Fruit fly (Drosophila melanogaster): ENCODE measurements around the gene CG16762.

CG16762 gene

dm6 chr3L:2466411-2467015 lies 8.9 kb downstream of the CG16762 start (continued):
- TF ChIP-seq mam (GFP tag; optimal IDR thresholded peaks at IDR 0.05) (no peak), CG11247 (GFP tag; IDR thresholded peaks at IDR 0.05) (0 out of 2 replicates have a peak, but pooled peaks have one; percentile 45), CG6813 (GFP tag; optimal IDR thresholded peaks at IDR 0.05) (no peak), CG8944 (GFP tag; optimal IDR thresholded peaks at IDR 0.05) (peak; percentile 8), ken (GFP tag; IDR thresholded peaks at IDR 0.05) (peak; percentile 52; the same call in 2 of the 3 replicates), jigr1 (GFP tag; IDR thresholded peaks at IDR 0.05) (no peak), CG3726 (GFP tag; IDR thresholded peaks at IDR 0.05) (no peak), dimm (GFP tag; IDR thresholded peaks at IDR 0.05) (no peak), gce (GFP tag; IDR thresholded peaks at IDR 0.05) (no peak), gsb (GFP tag; IDR thresholded peaks at IDR 0.05) (no peak), HLHmδ (GFP tag; optimal IDR thresholded peaks at IDR 0.05) (peak; percentile 64), CG16863 (GFP tag; optimal IDR thresholded peaks at IDR 0.05) (no peak), pho (GFP tag; optimal IDR thresholded peaks at IDR 0.05) (peak; percentile 32), ac (GFP tag; optimal IDR thresholded peaks at IDR 0.05) (peak; percentile 49), dysf (GFP tag; IDR thresholded peaks at IDR 0.05) (no peak), CG4360 (GFP tag; IDR thresholded peaks at IDR 0.05) (peak; percentile 73), dpn (GFP tag; optimal IDR thresholded peaks at IDR 0.05) (peak; percentile 35 to 46), CG9215 (GFP tag; IDR thresholded peaks at IDR 0.05) (no peak), lilli (GFP tag; optimal IDR thresholded peaks at IDR 0.05) (peak; percentile 37), NK7.1 (GFP tag; optimal IDR thresholded peaks at IDR 0.05) (no peak), CG10431 (GFP tag; optimal IDR thresholded peaks at IDR 0.05) (no peak), HmgD (GFP tag; optimal IDR thresholded peaks at IDR 0.05) (peak; percentile 64), CG12104 (GFP tag; optimal IDR thresholded peaks at IDR 0.05) (no peak), Hr78 (GFP tag; optimal IDR thresholded peaks at IDR 0.05) (no peak), Xrp1 (GFP tag; IDR thresholded peaks at IDR 0.05) (no peak; the same call in 1 of the 2 replicates), bcd (GFP tag; optimal IDR thresholded peaks at IDR 0.05) (no peak), vfl (GFP tag; optimal IDR thresholded peaks at IDR 0.05) (peak; percentile 30), B-H2 (GFP tag; optimal IDR thresholded peaks at IDR 0.05) (peak; percentile 54), sob (GFP tag; IDR thresholded peaks at IDR 0.05) (peak; percentile 66), CG8388 (GFP tag; optimal IDR thresholded peaks at IDR 0.05) (no peak), MBD-R2 (GFP tag; IDR thresholded peaks at IDR 0.05) (0 out of 2 replicates have a peak, but pooled peaks have one; percentile 20), CG10565 (GFP tag; optimal IDR thresholded peaks at IDR 0.05) (no peak), hb (GFP tag; IDR thresholded peaks at IDR 0.05; ENCODE audit: partially characterized antibody) (no peak), C15 (GFP tag; IDR thresholded peaks at IDR 0.05) (no peak), nerfin-1 (tag; optimal IDR thresholded peaks at IDR 0.05) (peak; percentile 51), Atf6 (GFP tag; IDR thresholded peaks at IDR 0.05) (peak; percentile 36; the same call in 1 of the 2 replicates), ttk (GFP tag; IDR thresholded peaks at IDR 0.05) (no peak), CG15073 (GFP tag; optimal IDR thresholded peaks at IDR 0.05) (no peak), Sry-δ (GFP tag; optimal IDR thresholded peaks at IDR 0.05) (peak; percentile 67), shn (GFP tag; optimal IDR thresholded peaks at IDR 0.05) (peak; percentile 48), corto (GFP tag; optimal IDR thresholded peaks at IDR 0.05) (no peak), Sry-β (GFP tag; optimal IDR thresholded peaks at IDR 0.05) (no peak), D19A (tag; optimal IDR thresholded peaks at IDR 0.05) (peak; percentile 34), CG13123 (GFP tag; optimal IDR thresholded peaks at IDR 0.05) (no peak), lab (GFP tag; optimal IDR thresholded peaks at IDR 0.05) (peak; percentile 48), CG4328 (GFP tag; optimal IDR thresholded peaks at IDR 0.05) (peak; percentile 2), rib (GFP tag; IDR thresholded peaks at IDR 0.05) (peak; percentile 62; the same call in 1 of the 2 replicates), CG7987 (GFP tag; optimal IDR thresholded peaks at IDR 0.05) (peak; percentile 76), sens (GFP tag) (peak; percentile 20), Chrac-16 (GFP tag; optimal IDR thresholded peaks at IDR 0.05) (peak; percentile 29), CG9727 (GFP tag; optimal IDR thresholded peaks at IDR 0.05) (no peak)
